Worm (Caenorhabditis elegans) whole organism, late embryonic: ENCODE data around the gene T03D8.6.

Experiments
- F13H6.1 ChIP-seq: sonication (generic microtip); optimal IDR thresholded peaks from 2 replicates; lab custom pipeline; 2016; ENCODE audit warnings: missing genetic modification characterization, missing compliant biosample characterization
- ama-1 ChIP-seq: fragments of 150-350 bp; optimal IDR thresholded peaks from 2 replicates; lab custom pipeline; 2014
- fkh-6 ChIP-seq: sonication (generic microtip); optimal IDR thresholded peaks from 2 replicates; lab custom pipeline; 2016; ENCODE audit warnings: missing genetic modification characterization, missing compliant biosample characterization
- lin-11 ChIP-seq: fragments of 200-800 bp; sonication (Bioruptor generic); optimal IDR thresholded peaks from 2 replicates; lab custom pipeline; 2018; ENCODE audit warnings: mild to moderate bottlenecking, missing genetic modification characterization, missing compliant biosample characterization
- ref-2 ChIP-seq: sonication (generic microtip); optimal IDR thresholded peaks from 2 replicates; lab custom pipeline; 2016; ENCODE audit warnings: missing genetic modification characterization, missing compliant biosample characterization
- unc-86 ChIP-seq: sonication (generic microtip); optimal IDR thresholded peaks from 2 replicates; lab custom pipeline; 2016; ENCODE audit warnings: missing genetic modification characterization, missing compliant biosample characterization

DNA sequence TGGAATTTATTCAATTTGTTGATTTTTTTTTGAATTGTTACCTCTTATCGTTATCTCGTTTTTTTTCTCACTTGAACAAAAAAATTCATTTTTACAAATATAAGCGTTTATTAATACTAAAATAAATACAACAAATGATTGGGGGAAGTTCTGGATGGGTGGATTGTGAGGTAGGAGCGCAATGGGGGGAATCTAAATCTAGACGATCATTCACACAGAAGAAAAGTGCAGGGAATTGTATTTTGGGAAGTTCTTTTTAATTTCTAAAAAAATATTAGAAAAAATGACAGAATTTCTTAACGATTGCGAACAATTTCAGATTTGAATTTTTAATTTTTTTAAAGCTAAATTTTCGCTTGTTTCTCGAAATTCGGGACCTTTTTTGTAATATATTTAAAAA, 21.4 kb upstream of the T03D8.6 start:
- TF ChIP-seq unc-86 (tag; lab: Kevin White, UChicago) (no peak), lin-11 (no peak), fkh-6 (tag; lab: Kevin White, UChicago) (no peak), ama-1 (lab: Kevin White, UChicago) (no peak), F13H6.1 (tag; lab: Kevin White, UChicago) (no peak), ref-2 (tag; lab: Kevin White, UChicago) (no peak)
